Worm (Caenorhabditis elegans) whole organism, L4 larva: Measurements from ENCODE around the gene F49C12.9.
"Not testable (repeated sequence)": the region's sequence is repeated elsewhere in the genome, so short reads cannot be mapped to it uniquely, and the experiment has no call there.

Experiments used
- ama-1 ChIP-seq: fragments of 150-350 bp; optimal IDR thresholded peaks from 2 replicates; lab custom pipeline; 2014; ENCODE audit warnings: inconsistent platforms, mixed read lengths
- attf-4 ChIP-seq: sonication (generic microtip); optimal IDR thresholded peaks from 3 replicates; lab custom pipeline; 2017; ENCODE audit warnings: missing biosample characterization, missing genetic modification characterization
- ceh-44 ChIP-seq: fragments of 200-800 bp; sonication (Bioruptor generic); IDR thresholded peaks from 2 replicates; pipeline ENCODE4 v1.3.6; 2022; ENCODE audit warnings: missing genetic modification reagents, missing genetic modification characterization, missing compliant biosample characterization
- ces-1 ChIP-seq: fragments of 150-350 bp; sonication (generic microtip); optimal IDR thresholded peaks from 4 replicates; lab custom pipeline; 2014; ENCODE audit warnings: missing biosample characterization, missing genetic modification reagents, missing genetic modification characterization
- duxl-1 ChIP-seq: sonication (generic microtip); optimal IDR thresholded peaks from 2 replicates; lab custom pipeline; 2016; ENCODE audit warnings: mild to moderate bottlenecking, missing genetic modification characterization, moderate library complexity, missing compliant biosample characterization; ENCODE audit not compliant: poor library complexity
- jun-1 ChIP-seq: fragments of 150-350 bp; optimal IDR thresholded peaks from 2 replicates; lab custom pipeline; 2014; ENCODE audit warnings: missing biosample characterization, missing genetic modification reagents, missing genetic modification characterization
- lin-1 ChIP-seq: fragments of 200-800 bp; sonication (Bioruptor generic); IDR thresholded peaks from 2 replicates; pipeline ENCODE4 v1.3.6; 2022; ENCODE audit warnings: missing genetic modification reagents, missing genetic modification characterization, missing compliant biosample characterization
- lsy-2 ChIP-seq, 2 experiments: fragments of 150-350 bp in 1 of 2; sonication (generic microtip) in 1 of 2; optimal IDR thresholded peaks; 2 replicates each; lab custom pipeline; 2014 to 2017; ENCODE audit warnings: missing biosample characterization in 2 of 2, missing genetic modification characterization in 2 of 2
- nhr-28 ChIP-seq: fragments of 150-350 bp; optimal IDR thresholded peaks from 2 replicates; lab custom pipeline; 2014; ENCODE audit warnings: missing biosample characterization, missing genetic modification characterization
- nhr-76 ChIP-seq: fragments of 150-350 bp; optimal IDR thresholded peaks from 2 replicates; lab custom pipeline; 2014; ENCODE audit warnings: missing biosample characterization, missing genetic modification characterization
- php-3 ChIP-seq: fragments of 200-800 bp; sonication (Bioruptor generic); IDR thresholded peaks from 2 replicates; pipeline ENCODE4 v1.3.6; 2022; ENCODE audit warnings: missing genetic modification reagents, missing genetic modification characterization, missing compliant biosample characterization
- unc-130 ChIP-seq: sonication (generic microtip); optimal IDR thresholded peaks from 2 replicates; lab custom pipeline; 2016; ENCODE audit warnings: missing genetic modification reagents, missing genetic modification characterization, missing compliant biosample characterization
- zfp-3 ChIP-seq: fragments of 200-800 bp; sonication (Bioruptor generic); conservative IDR thresholded peaks from 2 replicates; pipeline ENCODE4 v1.3.6; 2022; ENCODE audit warnings: missing genetic modification reagents, missing genetic modification characterization, missing compliant biosample characterization

ce11 chrIV:9286305-9286704 is 29.7 kb downstream of the F49C12.9 start, which contains the start of gene nhr-267:
- TF ChIP-seq attf-4 (tag; lab: Kevin White, UChicago); jun-1 (tag; lab: Kevin White, UChicago); ces-1 (GFP tag; lab: Kevin White, UChicago); nhr-76; unc-130; lsy-2 (tag; optimal IDR thresholded peaks at IDR 0.05; lab: Kevin White, UChicago); lin-1 (GFP tag; lab: Robert Waterston, UW); ceh-44 (GFP tag; lab: Robert Waterston, UW); ama-1; duxl-1 (tag; lab: Kevin White, UChicago); php-3 (GFP tag; lab: Robert Waterston, UW); zfp-3 (GFP tag; lab: Robert Waterston, UW); nhr-28 (tag; lab: Kevin White, UChicago): not testable (repeated sequence)
